Fruit fly (Drosophila melanogaster) whole organism, pupa: ENCODE measurements around the gene CG6511.

Experiments
- CG13204 ChIP-seq: fragments of 200-800 bp; sonication (Bioruptor generic); optimal IDR thresholded peaks from 2 replicates; lab custom pipeline; 2018; ENCODE audit warnings: missing biosample characterization, mild to moderate bottlenecking, missing genetic modification characterization, moderate library complexity
- CG14655 ChIP-seq: fragments of 200-800 bp; sonication (Bioruptor generic); optimal IDR thresholded peaks from 3 replicates; lab custom pipeline; 2017; ENCODE audit warnings: mild to moderate bottlenecking, missing biosample characterization, missing genetic modification reagents, missing genetic modification characterization
- CG15710 ChIP-seq: fragments of 200-800 bp; sonication (Bioruptor generic); optimal IDR thresholded peaks from 2 replicates; lab custom pipeline; 2018; ENCODE audit warnings: missing biosample characterization, mild to moderate bottlenecking, missing genetic modification characterization, moderate library complexity
- CG17806 ChIP-seq: fragments of 200-800 bp; sonication (Bioruptor generic); optimal IDR thresholded peaks from 2 replicates; lab custom pipeline; 2018; ENCODE audit warnings: missing biosample characterization, mild to moderate bottlenecking, missing genetic modification characterization, moderate library complexity
- CG32121 ChIP-seq: fragments of 200-800 bp; sonication (Bioruptor generic); IDR thresholded peaks from 2 replicates; pipeline ENCODE4 v1.3.6; 2022; ENCODE audit warnings: missing biosample characterization, missing genetic modification characterization
- CG4496 ChIP-seq: fragments of 200-800 bp; sonication (Bioruptor generic); IDR thresholded peaks from 3 replicates; pipeline ENCODE4 v1.3.6; 2022; ENCODE audit warnings: missing biosample characterization, missing genetic modification characterization
- CG8301 ChIP-seq: fragments of 200-800 bp; sonication (Bioruptor generic); optimal IDR thresholded peaks from 2 replicates; lab custom pipeline; 2018; ENCODE audit warnings: missing biosample characterization, mild to moderate bottlenecking, missing genetic modification characterization
- D1 ChIP-seq: fragments of 200-800 bp; sonication (Bioruptor generic); optimal IDR thresholded peaks from 2 replicates; lab custom pipeline; 2018; ENCODE audit warnings: missing biosample characterization, mild to moderate bottlenecking, missing genetic modification characterization, moderate library complexity
- EcR ChIP-seq: fragments of 200-800 bp; sonication (Bioruptor generic); optimal IDR thresholded peaks from 3 replicates; lab custom pipeline; 2019; ENCODE audit warnings: missing biosample characterization, missing genetic modification characterization, mild to moderate bottlenecking, moderate library complexity, missing genetic modification reagents
- Ets98B ChIP-seq: fragments of 200-800 bp; sonication (Bioruptor generic); IDR thresholded peaks from 2 replicates; pipeline ENCODE4 v1.3.6; 2022; ENCODE audit warnings: missing biosample characterization, missing genetic modification characterization
- Pif1B ChIP-seq: fragments of 200-800 bp; sonication (Bioruptor generic); optimal IDR thresholded peaks from 3 replicates; lab custom pipeline; 2016; ENCODE audit warnings: missing biosample characterization, missing genetic modification characterization
- fd96Ca ChIP-seq: fragments of 200-800 bp; sonication (Bioruptor generic); IDR thresholded peaks from 3 replicates; pipeline ENCODE4 v1.3.6; 2022; ENCODE audit warnings: missing biosample characterization, missing genetic modification characterization
- gl ChIP-seq: fragments of 200-800 bp; sonication (Bioruptor generic); optimal IDR thresholded peaks from 2 replicates; lab custom pipeline; 2018; ENCODE audit warnings: missing biosample characterization, mild to moderate bottlenecking, missing genetic modification characterization
- rn ChIP-seq: fragments of 200-800 bp; sonication (Bioruptor generic); IDR thresholded peaks from 2 replicates; pipeline ENCODE4 v1.3.6; 2022; ENCODE audit warnings: missing biosample characterization, missing genetic modification characterization

dm6 chr3L:8773713-8774112 lies 52.6 kb downstream of the CG6511 start:
- no peak for TF ChIP-seq EcR (GFP tag; lab: Kevin White, UChicago)
- TF ChIP-seq gl = no peak
- TF ChIP-seq rn (GFP tag; lab: Robert Waterston, UW) = no peak
- TF ChIP-seq Pif1B (GFP tag; lab: Kevin White, UChicago) = no peak
- TF ChIP-seq fd96Ca (GFP tag; lab: Robert Waterston, UW) = no peak
- no peak for TF ChIP-seq CG15710 (tag; lab: Kevin White, UChicago)
- no peak for TF ChIP-seq Ets98B (GFP tag; lab: Robert Waterston, UW)
- TF ChIP-seq CG14655 (GFP tag; lab: Kevin White, UChicago) = no peak
- no peak for TF ChIP-seq CG13204 (GFP tag; lab: Kevin White, UChicago)
- no peak for TF ChIP-seq CG8301 (tag; lab: Kevin White, UChicago)
- TF ChIP-seq CG4496 (GFP tag; lab: Robert Waterston, UW) = no peak
- TF ChIP-seq CG32121 (GFP tag; lab: Robert Waterston, UW) = no peak
- TF ChIP-seq D1 (tag; lab: Kevin White, UChicago) = no peak
- no peak for TF ChIP-seq CG17806 (tag; lab: Kevin White, UChicago)
